Fruit fly (Drosophila melanogaster) whole organism, embryonic: ENCODE data around the gene dao.

Experiments used
- ATbp ChIP-seq: fragments of 200-800 bp; sonication (Bioruptor generic); optimal IDR thresholded peaks from 2 replicates; lab custom pipeline; 2017; ENCODE audit warnings: missing biosample characterization, mild to moderate bottlenecking, missing genetic modification characterization, missing genetic modification reagents
- CG10979 ChIP-seq: fragments of 200-800 bp; sonication (Bioruptor generic); optimal IDR thresholded peaks from 2 replicates; lab custom pipeline; 2018; ENCODE audit warnings: missing biosample characterization, mild to moderate bottlenecking, missing genetic modification characterization, moderate library complexity
- CG12219 ChIP-seq: fragments of 200-800 bp; sonication (Bioruptor generic); optimal IDR thresholded peaks from 3 replicates; lab custom pipeline; 2018; ENCODE audit warnings: missing biosample characterization, mild to moderate bottlenecking, missing genetic modification characterization
- CG14667 ChIP-seq: fragments of 200-800 bp; sonication (Bioruptor generic); IDR thresholded peaks from 2 replicates; pipeline ENCODE4 v1.3.6; 2022; ENCODE audit warnings: missing biosample characterization, missing genetic modification characterization
- CG15479 ChIP-seq: fragments of 200-800 bp; sonication (Bioruptor generic); optimal IDR thresholded peaks from 3 replicates; lab custom pipeline; 2019; ENCODE audit warnings: missing biosample characterization, mild to moderate bottlenecking, missing genetic modification characterization, moderate library complexity
- CG16779 ChIP-seq: fragments of 200-800 bp; sonication (Bioruptor generic); IDR thresholded peaks from 2 replicates; pipeline ENCODE4 v1.3.6; 2022; ENCODE audit warnings: missing biosample characterization, missing genetic modification characterization
- CG17385 ChIP-seq: fragments of 200-800 bp; sonication (Bioruptor generic); optimal IDR thresholded peaks from 3 replicates; lab custom pipeline; 2018; ENCODE audit warnings: missing biosample characterization, mild to moderate bottlenecking, missing genetic modification characterization
- CG2889 ChIP-seq: fragments of 200-800 bp; sonication (Bioruptor generic); IDR thresholded peaks from 3 replicates; pipeline ENCODE4 v1.3.6; 2022; ENCODE audit warnings: missing biosample characterization, missing genetic modification characterization
- CG30020 ChIP-seq: fragments of 200-800 bp; optimal IDR thresholded peaks from 2 replicates; lab custom pipeline; 2019; ENCODE audit warnings: missing biosample characterization, mild to moderate bottlenecking, missing genetic modification characterization, moderate library complexity
- CG3163 ChIP-seq: fragments of 200-800 bp; sonication (Bioruptor generic); optimal IDR thresholded peaks from 3 replicates; lab custom pipeline; 2016; ENCODE audit warnings: missing biosample characterization, missing genetic modification characterization
- CG4282 ChIP-seq: fragments of 200-800 bp; sonication (Bioruptor generic); optimal IDR thresholded peaks from 2 replicates; lab custom pipeline; 2016; ENCODE audit warnings: missing biosample characterization, missing genetic modification characterization
- CG4730 ChIP-seq: fragments of 200-800 bp; sonication (Bioruptor generic); IDR thresholded peaks from 2 replicates; pipeline ENCODE4 v1.3.6; 2022; ENCODE audit warnings: missing biosample characterization, missing genetic modification characterization
- CG9437 ChIP-seq: fragments of 200-800 bp; sonication (Bioruptor generic); optimal IDR thresholded peaks from 2 replicates; lab custom pipeline; 2018; ENCODE audit warnings: missing biosample characterization, mild to moderate bottlenecking, missing genetic modification characterization
- CG9797 ChIP-seq: fragments of 200-800 bp; sonication (Bioruptor generic); optimal IDR thresholded peaks from 3 replicates; lab custom pipeline; 2018; ENCODE audit warnings: missing biosample characterization, mild to moderate bottlenecking, missing genetic modification characterization
- CG9876 ChIP-seq: fragments of 200-800 bp; sonication (Bioruptor generic); optimal IDR thresholded peaks from 2 replicates; lab custom pipeline; 2016; ENCODE audit warnings: missing biosample characterization, missing genetic modification characterization
- CrebB ChIP-seq: fragments of 200-800 bp; sonication (Bioruptor generic); optimal IDR thresholded peaks from 3 replicates; lab custom pipeline; 2018; ENCODE audit warnings: missing biosample characterization, mild to moderate bottlenecking, missing genetic modification characterization
- D19A ChIP-seq: fragments of 200-800 bp; optimal IDR thresholded peaks from 3 replicates; lab custom pipeline; 2019; ENCODE audit warnings: missing biosample characterization, mild to moderate bottlenecking, missing genetic modification characterization, moderate library complexity
- Dek ChIP-seq: fragments of 200-800 bp; sonication (Bioruptor generic); optimal IDR thresholded peaks from 3 replicates; lab custom pipeline; 2019; ENCODE audit warnings: missing biosample characterization, mild to moderate bottlenecking, missing genetic modification characterization, moderate library complexity
- Doc2 ChIP-seq: fragments of 200-800 bp; sonication (Bioruptor generic); IDR thresholded peaks from 2 replicates; pipeline ENCODE4 v1.3.6; 2022; ENCODE audit warnings: missing biosample characterization, missing genetic modification characterization
- Dref ChIP-seq: fragments of 200-800 bp; sonication (Bioruptor generic); IDR thresholded peaks from 2 replicates; pipeline ENCODE4 v1.3.6; 2022; ENCODE audit warnings: missing biosample characterization, missing genetic modification characterization
- E2f1 ChIP-seq: fragments of 200-800 bp; sonication (Bioruptor generic); IDR thresholded peaks from 2 replicates; pipeline ENCODE4 v1.3.6; 2022; ENCODE audit warnings: missing biosample characterization, missing genetic modification characterization
- HLH54F ChIP-seq: fragments of 200-800 bp; sonication (Bioruptor generic); optimal IDR thresholded peaks from 3 replicates; lab custom pipeline; 2016; ENCODE audit warnings: missing biosample characterization, missing genetic modification characterization
- HLHmδ ChIP-seq: fragments of 200-800 bp; sonication (Bioruptor generic); optimal IDR thresholded peaks from 2 replicates; lab custom pipeline; 2018; ENCODE audit warnings: missing biosample characterization, mild to moderate bottlenecking, missing genetic modification characterization, moderate library complexity
- Hr3 ChIP-seq: fragments of 200-800 bp; sonication (Bioruptor generic); optimal IDR thresholded peaks from 3 replicates; lab custom pipeline; 2016; ENCODE audit warnings: missing biosample characterization, missing genetic modification characterization
- MBD-R2 ChIP-seq: fragments of 200-800 bp; sonication (Bioruptor generic); IDR thresholded peaks from 2 replicates; pipeline ENCODE4 v1.3.6; 2022; ENCODE audit warnings: missing biosample characterization, missing genetic modification characterization
- Opbp ChIP-seq: fragments of 200-800 bp; sonication (Bioruptor generic); IDR thresholded peaks from 3 replicates; pipeline ENCODE4 v1.3.6; 2022; ENCODE audit warnings: missing biosample characterization, missing genetic modification characterization; ENCODE audit not compliant: partially characterized antibody
- Pdp1 ChIP-seq, 2 experiments: fragments of 200-800 bp; sonication (Bioruptor generic); optimal IDR thresholded peaks; 3 replicates each; lab custom pipeline; 2016; ENCODE audit warnings: missing biosample characterization in 2 of 2, missing genetic modification characterization in 2 of 2, mild to moderate bottlenecking in 1 of 2, moderate library complexity in 1 of 2
- Ptx1 ChIP-seq: fragments of 200-800 bp; sonication (Bioruptor generic); IDR thresholded peaks from 2 replicates; pipeline ENCODE4 v1.3.6; 2022; ENCODE audit warnings: missing biosample characterization, missing genetic modification characterization
- Six4 ChIP-seq: fragments of 200-800 bp; sonication (Bioruptor generic); optimal IDR thresholded peaks from 2 replicates; lab custom pipeline; 2016; ENCODE audit warnings: missing biosample characterization, missing genetic modification characterization
- Sox102F ChIP-seq: fragments of 200-800 bp; sonication (Bioruptor generic); optimal IDR thresholded peaks from 2 replicates; lab custom pipeline; 2018; ENCODE audit warnings: missing biosample characterization, mild to moderate bottlenecking, missing genetic modification characterization, moderate library complexity
- TFAM ChIP-seq: fragments of 200-800 bp; sonication (Bioruptor generic); optimal IDR thresholded peaks from 2 replicates; lab custom pipeline; 2017; ENCODE audit warnings: missing biosample characterization, missing genetic modification characterization, inconsistent platforms
- Xbp1 ChIP-seq: fragments of 200-800 bp; sonication (Bioruptor generic); optimal IDR thresholded peaks from 3 replicates; lab custom pipeline; 2016; ENCODE audit warnings: missing biosample characterization, mild to moderate bottlenecking, missing genetic modification characterization
- Xrp1 ChIP-seq: fragments of 200-800 bp; sonication (Bioruptor generic); IDR thresholded peaks from 2 replicates; pipeline ENCODE4 v1.3.6; 2022; ENCODE audit warnings: missing biosample characterization, missing genetic modification characterization
- YL-1 ChIP-seq: fragments of 200-800 bp; sonication (Bioruptor generic); optimal IDR thresholded peaks from 3 replicates; lab custom pipeline; 2017; ENCODE audit warnings: missing biosample characterization, mild to moderate bottlenecking, missing genetic modification characterization
- aop ChIP-seq: fragments of 200-800 bp; sonication (Bioruptor generic); IDR thresholded peaks from 2 replicates; pipeline ENCODE4 v1.3.6; 2022; ENCODE audit warnings: missing biosample characterization, missing genetic modification characterization
- bbx ChIP-seq: fragments of 200-800 bp; sonication (Bioruptor generic); IDR thresholded peaks from 2 replicates; pipeline ENCODE4 v1.3.6; 2022; ENCODE audit warnings: missing biosample characterization, missing genetic modification characterization; ENCODE audit not compliant: partially characterized antibody
- fd102C ChIP-seq: fragments of 200-800 bp; sonication (Bioruptor generic); optimal IDR thresholded peaks from 2 replicates; lab custom pipeline; 2018; ENCODE audit warnings: missing biosample characterization, mild to moderate bottlenecking, missing genetic modification characterization, moderate library complexity
- grn ChIP-seq: fragments of 200-800 bp; sonication (Bioruptor generic); optimal IDR thresholded peaks from 3 replicates; lab custom pipeline; 2017; ENCODE audit warnings: missing biosample characterization, missing genetic modification characterization
- gsb-n ChIP-seq: fragments of 200-800 bp; sonication (Bioruptor generic); optimal IDR thresholded peaks from 3 replicates; lab custom pipeline; 2018; ENCODE audit warnings: missing biosample characterization, mild to moderate bottlenecking, missing genetic modification characterization
- jumu ChIP-seq: fragments of 200-800 bp; sonication (Bioruptor generic); optimal IDR thresholded peaks from 3 replicates; lab custom pipeline; 2016; ENCODE audit warnings: missing biosample characterization, missing genetic modification characterization
- lbe ChIP-seq: fragments of 200-800 bp; sonication (Bioruptor generic); optimal IDR thresholded peaks from 2 replicates; lab custom pipeline; 2016; ENCODE audit warnings: missing biosample characterization, mild to moderate bottlenecking, missing genetic modification characterization
- lilli ChIP-seq: fragments of 200-800 bp; sonication (Bioruptor generic); optimal IDR thresholded peaks from 3 replicates; lab custom pipeline; 2016; ENCODE audit warnings: missing biosample characterization, missing genetic modification characterization
- maf-S ChIP-seq: fragments of 200-800 bp; sonication (Bioruptor generic); optimal IDR thresholded peaks from 2 replicates; lab custom pipeline; 2016; ENCODE audit warnings: missing biosample characterization, missing genetic modification characterization
- phol ChIP-seq: fragments of 200-800 bp; sonication (Bioruptor generic); optimal IDR thresholded peaks from 3 replicates; lab custom pipeline; 2018; ENCODE audit warnings: missing biosample characterization, mild to moderate bottlenecking, missing genetic modification characterization, moderate library complexity
- pros ChIP-seq: fragments of 200-800 bp; sonication (Bioruptor generic); optimal IDR thresholded peaks from 3 replicates; lab custom pipeline; 2019; ENCODE audit warnings: missing biosample characterization, mild to moderate bottlenecking, missing genetic modification characterization, moderate library complexity
- sna ChIP-seq: fragments of 200-800 bp; sonication (Bioruptor generic); IDR thresholded peaks from 2 replicates; pipeline ENCODE4 v1.3.6; 2022; ENCODE audit warnings: missing biosample characterization, missing genetic modification characterization; ENCODE audit not compliant: partially characterized antibody
- stc ChIP-seq: fragments of 200-800 bp; sonication (Bioruptor generic); IDR thresholded peaks from 2 replicates; pipeline ENCODE4 v1.3.6; 2022; ENCODE audit warnings: missing biosample characterization, missing genetic modification characterization
- stwl ChIP-seq: fragments of 200-800 bp; sonication (Bioruptor generic); optimal IDR thresholded peaks from 3 replicates; lab custom pipeline; 2018; ENCODE audit warnings: missing biosample characterization, mild to moderate bottlenecking, missing genetic modification characterization, moderate library complexity
- sug ChIP-seq: fragments of 200-800 bp; optimal IDR thresholded peaks from 2 replicates; lab custom pipeline; 2019; ENCODE audit warnings: missing biosample characterization, mild to moderate bottlenecking, missing genetic modification characterization, moderate library complexity
- twi ChIP-seq: fragments of 200-800 bp; optimal IDR thresholded peaks from 2 replicates; lab custom pipeline; 2019; ENCODE audit warnings: missing biosample characterization, mild to moderate bottlenecking, missing genetic modification characterization, moderate library complexity
- yki ChIP-seq: fragments of >200 bp; optimal IDR thresholded peaks from 3 replicates; lab custom pipeline; 2018

Gene dao

DNA sequence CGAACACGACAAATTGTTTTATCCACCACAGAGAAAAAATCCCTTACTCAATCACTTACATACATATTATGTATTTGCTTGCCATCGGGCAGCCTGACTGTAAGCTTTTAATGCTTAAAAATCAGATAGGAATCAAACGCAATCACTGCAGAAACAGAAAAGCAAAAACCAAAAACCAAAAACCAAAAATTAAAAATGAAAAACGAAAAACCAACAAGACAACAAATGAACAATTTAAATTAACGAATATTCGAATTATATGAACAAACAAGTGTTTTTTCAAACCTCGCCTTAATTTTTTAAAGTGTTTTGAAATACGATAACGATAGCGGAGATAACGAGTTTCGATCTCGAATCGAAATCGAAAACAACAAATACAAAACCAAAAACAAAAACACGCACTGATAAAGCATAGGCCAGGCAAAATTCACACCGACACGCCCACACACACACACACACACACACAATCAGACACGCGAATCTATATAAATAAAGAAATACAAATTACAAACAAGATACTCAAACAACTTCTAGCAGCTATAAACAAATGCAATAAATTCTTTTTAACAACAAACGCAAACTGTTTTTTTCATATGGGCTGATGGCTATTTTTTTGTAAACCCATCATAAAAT lies 5.7 kb downstream of the dao start (continued):
- TF ChIP-seq maf-S (peak; percentile 3), Xrp1 (GFP tag; lab: Robert Waterston, UW) (peak; percentile 70), CG2889 (GFP tag; lab: Robert Waterston, UW) (no peak), Dek (tag; lab: Kevin White, UChicago) (peak; percentile 3), HLH54F (GFP tag; lab: Kevin White, UChicago) (no peak), CG4282 (GFP tag; lab: Kevin White, UChicago) (peak; percentile 29), fd102C (GFP tag; lab: Kevin White, UChicago) (no peak), CG30020 (no peak), Sox102F (GFP tag; lab: Kevin White, UChicago) (no peak), CG9797 (no peak), CG12219 (no peak), Ptx1 (peak; percentile 79), HLHmδ (GFP tag; lab: Kevin White, UChicago) (no peak), pros (GFP tag; lab: Kevin White, UChicago) (no peak), stc (GFP tag; lab: Robert Waterston, UW) (peak; percentile 48; the same call in 1 of the 2 replicates), CrebB (tag; lab: Kevin White, UChicago) (no peak), Hr3 (peak; percentile 29), Xbp1 (GFP tag; lab: Kevin White, UChicago) (peak; percentile 41), YL-1 (no peak), gsb-n (tag; lab: Kevin White, UChicago) (no peak), CG9876 (GFP tag; lab: Kevin White, UChicago) (peak; percentile 36), twi (tag; lab: Kevin White, UChicago) (no peak)

DNA sequence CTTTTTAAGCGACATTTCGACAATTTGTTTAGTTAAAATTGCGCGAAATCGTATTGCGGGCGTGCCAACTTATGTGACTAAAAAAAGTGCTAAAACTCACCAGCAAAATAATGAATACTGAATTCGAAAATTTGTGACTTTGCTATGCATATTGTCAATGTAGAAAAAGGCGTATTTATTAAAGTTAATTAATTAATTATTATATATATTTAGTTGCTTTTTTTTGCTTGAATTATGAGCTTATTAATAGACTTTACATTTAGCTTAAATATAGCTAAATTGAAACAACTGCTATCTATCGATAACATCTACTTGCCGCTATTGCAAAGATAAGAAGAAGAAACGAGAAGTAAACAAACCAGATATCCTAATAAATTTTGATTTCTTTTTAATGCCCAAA lies 7.6 kb downstream of the dao start, which contains the start of the genes PolD3 and Uxt:
Gene PolD3 (minus strand): TSS at position 56 of the 400 bp plus-strand sequence.
Gene Uxt (plus strand): TSS at position 333 of the 400 bp plus-strand sequence.
- TF ChIP-seq Pdp1 (GFP tag; optimal IDR thresholded peaks at IDR 0.05; lab: Kevin White, UChicago) = no peak
- no peak for TF ChIP-seq Doc2 (GFP tag; lab: Robert Waterston, UW)
- TF ChIP-seq Sox102F (GFP tag; lab: Kevin White, UChicago) = no peak
- TF ChIP-seq sna (GFP tag; lab: Robert Waterston, UW) = no peak
- TF ChIP-seq CG16779 = no peak
- TF ChIP-seq MBD-R2 (GFP tag; lab: Robert Waterston, UW) = peak; percentile 76
- TF ChIP-seq jumu (GFP tag; lab: Kevin White, UChicago) = no peak
- peak; percentile 60 for TF ChIP-seq grn (GFP tag; lab: Kevin White, UChicago)
- no peak for TF ChIP-seq CG4730
- TF ChIP-seq CG10979 = no peak
- TF ChIP-seq phol (tag; lab: Kevin White, UChicago) = peak; percentile 32
- TF ChIP-seq Six4 (GFP tag; lab: Kevin White, UChicago) = no peak
- TF ChIP-seq Opbp (GFP tag; lab: Robert Waterston, UW) = no peak
- no peak for TF ChIP-seq lbe (GFP tag; lab: Kevin White, UChicago)
- TF ChIP-seq yki (lab: Kevin White, UChicago) = no peak
- TF ChIP-seq E2f1 (GFP tag; lab: Robert Waterston, UW) = no peak
- TF ChIP-seq bbx (GFP tag; lab: Robert Waterston, UW) = no peak
- peak; percentile 3 for TF ChIP-seq sug (tag; lab: Kevin White, UChicago)
- TF ChIP-seq CG17385 (GFP tag; lab: Kevin White, UChicago) = peak; percentile 94
- peak; percentile 59 for TF ChIP-seq Dref (GFP tag; lab: Robert Waterston, UW)
- TF ChIP-seq TFAM (GFP tag; lab: Kevin White, UChicago) = no peak
- no peak for TF ChIP-seq D19A
- no peak for TF ChIP-seq ATbp
- TF ChIP-seq CG15479 = peak; percentile 60
- no peak for TF ChIP-seq CG3163 (GFP tag; lab: Kevin White, UChicago)
- TF ChIP-seq CG9437 (GFP tag; lab: Kevin White, UChicago) = no peak
- no peak for TF ChIP-seq lilli (GFP tag; lab: Kevin White, UChicago)
- TF ChIP-seq stwl (tag; lab: Kevin White, UChicago) = peak; percentile 71
- no peak for TF ChIP-seq CG14667 (GFP tag; lab: Robert Waterston, UW)
- no peak for TF ChIP-seq aop (GFP tag; lab: Robert Waterston, UW)
